Worm (Caenorhabditis elegans) whole organism, L3 larva: ENCODE results near the gene gtf-2F2.
A peak's percentile ranks its signal among the peaks of the same experiment; 100 is the strongest.

Experiments
- ZK546.5 ChIP-seq: sonication (generic microtip); optimal IDR thresholded peaks from 2 replicates; lab custom pipeline; 2017; ENCODE audit warnings: missing biosample characterization, missing genetic modification characterization
- aly-2 ChIP-seq: fragments of 150-350 bp; optimal IDR thresholded peaks from 2 replicates; lab custom pipeline; 2014; ENCODE audit warnings: missing biosample characterization, missing genetic modification characterization
- ama-1 ChIP-seq: fragments of 150-350 bp; optimal IDR thresholded peaks from 2 replicates; lab custom pipeline; 2018
- ceh-28 ChIP-seq: fragments of 150-350 bp; optimal IDR thresholded peaks from 2 replicates; lab custom pipeline; 2014; ENCODE audit warnings: missing biosample characterization, missing genetic modification reagents, missing genetic modification characterization
- ceh-9 ChIP-seq: sonication (generic microtip); optimal IDR thresholded peaks from 2 replicates; lab custom pipeline; 2018; ENCODE audit warnings: missing biosample characterization, missing genetic modification characterization
- daf-12 ChIP-seq: fragments of 150-350 bp; optimal IDR thresholded peaks from 2 replicates; lab custom pipeline; 2014; ENCODE audit warnings: missing biosample characterization, missing genetic modification reagents, missing genetic modification characterization
- egl-27 ChIP-seq: sonication (generic microtip); optimal IDR thresholded peaks from 4 replicates; lab custom pipeline; 2017; ENCODE audit warnings: missing biosample characterization, missing genetic modification reagents, missing genetic modification characterization
- egl-5 ChIP-seq: fragments of 150-350 bp; optimal IDR thresholded peaks from 2 replicates; lab custom pipeline; 2017; ENCODE audit warnings: missing biosample characterization, missing genetic modification reagents, missing genetic modification characterization, inconsistent platforms
- elt-1 ChIP-seq: fragments of 150-350 bp; optimal IDR thresholded peaks from 2 replicates; lab custom pipeline; 2014; ENCODE audit warnings: missing biosample characterization, missing genetic modification characterization
- elt-2 ChIP-seq: sonication (generic microtip); optimal IDR thresholded peaks from 2 replicates; lab custom pipeline; 2016; ENCODE audit warnings: missing genetic modification reagents, mild to moderate bottlenecking, missing genetic modification characterization, missing compliant biosample characterization
- elt-3 ChIP-seq, 3 experiments: fragments of 150-350 bp in 1 of 3; sonication (generic microtip) in 2 of 3; optimal IDR thresholded peaks; 2 replicates in 2 of 3; 4 replicates in 1 of 3; lab custom pipeline; 2014 to 2017; ENCODE audit warnings: missing biosample characterization in 3 of 3, missing genetic modification characterization in 3 of 3
- fkh-10 ChIP-seq: sonication (generic microtip); optimal IDR thresholded peaks from 2 replicates; lab custom pipeline; 2017; ENCODE audit warnings: missing biosample characterization, missing genetic modification reagents, missing genetic modification characterization
- fkh-2 ChIP-seq: fragments of 150-350 bp; optimal IDR thresholded peaks from 2 replicates; lab custom pipeline; 2014; ENCODE audit warnings: missing biosample characterization, missing genetic modification reagents, missing genetic modification characterization
- fos-1 ChIP-seq: fragments of 150-350 bp; optimal IDR thresholded peaks from 2 replicates; lab custom pipeline; 2014; ENCODE audit warnings: missing biosample characterization, missing genetic modification characterization
- hmg-11 ChIP-seq: sonication (generic microtip); optimal IDR thresholded peaks from 2 replicates; lab custom pipeline; 2016; ENCODE audit warnings: missing genetic modification characterization, missing compliant biosample characterization
- jun-1 ChIP-seq: fragments of 150-350 bp; optimal IDR thresholded peaks from 2 replicates; lab custom pipeline; 2014; ENCODE audit warnings: missing biosample characterization, missing genetic modification reagents, missing genetic modification characterization
- lin-15B ChIP-seq: fragments of 150-350 bp; optimal IDR thresholded peaks from 2 replicates; lab custom pipeline; 2014; ENCODE audit warnings: missing biosample characterization, missing genetic modification characterization
- lin-39 ChIP-seq: fragments of 150-350 bp; optimal IDR thresholded peaks from 2 replicates; lab custom pipeline; 2018; ENCODE audit warnings: missing biosample characterization, missing genetic modification reagents, missing genetic modification characterization
- lsy-12 ChIP-seq: sonication (generic microtip); optimal IDR thresholded peaks from 2 replicates; lab custom pipeline; 2016; ENCODE audit warnings: mild to moderate bottlenecking, missing genetic modification characterization, missing compliant biosample characterization
- mdl-1 ChIP-seq: fragments of 150-350 bp; optimal IDR thresholded peaks from 2 replicates; lab custom pipeline; 2014; ENCODE audit warnings: missing biosample characterization, missing genetic modification characterization
- mml-1 ChIP-seq: fragments of 150-350 bp; sonication (generic microtip); optimal IDR thresholded peaks from 3 replicates; lab custom pipeline; 2014; ENCODE audit warnings: missing biosample characterization, missing genetic modification characterization
- nfya-1 ChIP-seq: sonication (generic microtip); optimal IDR thresholded peaks from 2 replicates; lab custom pipeline; 2017; ENCODE audit warnings: missing genetic modification characterization, mild to moderate bottlenecking, missing compliant biosample characterization, antibody characterized with exemption, moderate library complexity; ENCODE audit not compliant: insufficient read depth
- nhr-11 ChIP-seq: fragments of 150-350 bp; optimal IDR thresholded peaks from 2 replicates; lab custom pipeline; 2014; ENCODE audit warnings: missing biosample characterization, missing genetic modification characterization
- nhr-12 ChIP-seq: fragments of 150-350 bp; optimal IDR thresholded peaks from 2 replicates; lab custom pipeline; 2014; ENCODE audit warnings: missing biosample characterization, missing genetic modification characterization
- nhr-23 ChIP-seq: fragments of 150-350 bp; optimal IDR thresholded peaks from 2 replicates; lab custom pipeline; 2014; ENCODE audit warnings: missing biosample characterization, missing genetic modification reagents, missing genetic modification characterization
- nhr-237 ChIP-seq: fragments of 150-350 bp; optimal IDR thresholded peaks from 2 replicates; lab custom pipeline; 2014; ENCODE audit warnings: missing biosample characterization, missing genetic modification characterization
- nhr-25 ChIP-seq: sonication (generic microtip); optimal IDR thresholded peaks from 2 replicates; lab custom pipeline; 2017; ENCODE audit warnings: missing biosample characterization, missing genetic modification characterization
- nhr-28 ChIP-seq: fragments of 150-350 bp; optimal IDR thresholded peaks from 2 replicates; lab custom pipeline; 2014; ENCODE audit warnings: missing biosample characterization, missing genetic modification characterization
- nhr-43 ChIP-seq: sonication (generic microtip); optimal IDR thresholded peaks from 2 replicates; lab custom pipeline; 2016; ENCODE audit warnings: mild to moderate bottlenecking, missing genetic modification characterization, missing compliant biosample characterization; ENCODE audit not compliant: poor library complexity, severe bottlenecking
- nhr-67 ChIP-seq: fragments of 150-350 bp; optimal IDR thresholded peaks from 2 replicates; lab custom pipeline; 2014; ENCODE audit warnings: missing biosample characterization, missing genetic modification characterization
- pha-4 ChIP-seq: fragments of 150-350 bp; optimal IDR thresholded peaks from 2 replicates; lab custom pipeline; 2014; ENCODE audit warnings: missing biosample characterization, missing genetic modification reagents, missing genetic modification characterization
- pqm-1 ChIP-seq: fragments of 150-350 bp; optimal IDR thresholded peaks from 2 replicates; lab custom pipeline; 2017; ENCODE audit warnings: missing biosample characterization, missing genetic modification characterization, inconsistent platforms
- sea-2 ChIP-seq: fragments of 150-350 bp; sonication (generic microtip); optimal IDR thresholded peaks from 4 replicates; lab custom pipeline; 2014; ENCODE audit warnings: missing biosample characterization, missing genetic modification reagents, missing genetic modification characterization
- snpc-4 ChIP-seq: fragments of 150-350 bp; optimal IDR thresholded peaks from 2 replicates; lab custom pipeline; 2014; ENCODE audit warnings: missing biosample characterization, missing genetic modification characterization
- tbx-2 ChIP-seq: sonication (generic microtip); optimal IDR thresholded peaks from 2 replicates; lab custom pipeline; 2016; ENCODE audit warnings: mild to moderate bottlenecking, missing genetic modification characterization, missing compliant biosample characterization
- zag-1 ChIP-seq: fragments of 150-350 bp; optimal IDR thresholded peaks from 2 replicates; lab custom pipeline; 2014; ENCODE audit warnings: missing biosample characterization, missing genetic modification characterization
- ztf-11 ChIP-seq: fragments of 150-350 bp; optimal IDR thresholded peaks from 2 replicates; lab custom pipeline; 2014; ENCODE audit warnings: missing biosample characterization, missing genetic modification characterization

gtf-2F2 gene

DNA sequence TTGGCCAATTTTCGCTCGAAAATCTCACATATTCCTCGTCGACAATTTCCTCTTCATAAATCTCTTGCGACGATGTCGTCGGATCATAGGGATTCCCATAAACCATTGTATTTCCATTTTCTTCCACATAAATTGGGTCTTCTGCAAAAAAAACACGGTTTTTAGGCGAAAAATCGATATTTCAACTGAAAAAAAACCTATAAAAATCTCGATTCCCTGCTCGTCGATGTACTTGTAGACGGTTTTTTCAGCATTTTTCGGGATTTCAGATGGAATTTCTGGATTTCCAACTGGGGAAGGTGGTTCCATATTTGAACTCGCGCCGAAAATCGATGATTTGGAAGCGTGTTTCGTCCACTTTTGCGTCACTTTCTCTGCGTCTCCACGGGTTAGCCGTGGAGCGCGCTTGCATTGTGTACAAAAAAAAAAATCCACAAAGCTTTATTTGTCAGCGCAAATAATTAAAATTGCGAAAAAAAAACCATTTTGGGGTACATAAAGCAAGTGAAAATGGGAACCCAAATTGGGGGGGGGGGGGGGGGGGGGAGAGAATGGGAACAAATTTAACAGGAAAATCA is 26.2 kb upstream of the gtf-2F2 start, which contains the start of gene Y39B6A.43 (continued):
- TF ChIP-seq fkh-2 (peak; percentile 66), nhr-43 (tag; lab: Kevin White, UChicago) (peak; percentile 93), nhr-12 (no peak)
- TF ChIP-seq, all 47 proteins: peak for 37

DNA sequence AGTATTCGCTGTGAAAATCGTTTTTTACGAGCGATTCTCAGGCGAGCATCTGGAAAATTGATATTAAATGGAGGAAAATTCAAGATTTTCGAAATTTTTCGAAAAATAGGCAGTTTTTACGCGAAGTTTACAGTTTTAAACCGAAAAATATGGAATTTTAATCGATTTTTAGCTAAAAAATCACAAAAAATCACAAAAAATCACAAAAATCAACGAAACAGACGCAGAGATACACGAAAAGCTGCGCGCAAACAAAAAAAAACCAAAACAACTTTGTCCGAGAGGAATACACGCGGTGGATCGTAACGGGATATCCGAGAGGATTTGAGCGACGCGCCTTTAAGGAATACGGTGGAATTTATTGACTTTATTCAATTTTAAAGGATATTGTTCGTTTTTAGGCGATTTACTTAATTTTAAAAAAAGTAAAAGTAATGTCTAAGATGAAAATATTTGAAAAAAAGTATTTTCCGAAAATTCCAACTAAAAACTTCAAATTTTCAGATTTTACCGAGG is 24.1 kb upstream of the gtf-2F2 start, which contains the start of gene Y39B6A.42:
Y39B6A.42 (minus strand) TSS at position 51 of the 516 bp plus-strand sequence.
- no peak for TF ChIP-seq fkh-10
- no peak for TF ChIP-seq mml-1
- TF ChIP-seq daf-12, result no peak
- TF ChIP-seq egl-5, result no peak
- TF ChIP-seq elt-2 (tag; lab: Kevin White, UChicago), result no peak
- TF ChIP-seq lin-15B (tag; lab: Kevin White, UChicago), result no peak
- no peak for TF ChIP-seq fos-1 (tag; lab: Kevin White, UChicago)
- TF ChIP-seq snpc-4 (tag; lab: Kevin White, UChicago), result no peak
- no peak for TF ChIP-seq nfya-1 (tag; lab: Kevin White, UChicago)
- TF ChIP-seq egl-27, result no peak
- no peak for TF ChIP-seq pqm-1 (tag; lab: Kevin White, UChicago)
- TF ChIP-seq nhr-237 (tag; lab: Kevin White, UChicago), result no peak
- no peak for TF ChIP-seq lsy-12 (tag; lab: Kevin White, UChicago)
- TF ChIP-seq elt-1 (tag; lab: Kevin White, UChicago), result no peak
- no peak for TF ChIP-seq ZK546.5 (tag; lab: Kevin White, UChicago)

DNA sequence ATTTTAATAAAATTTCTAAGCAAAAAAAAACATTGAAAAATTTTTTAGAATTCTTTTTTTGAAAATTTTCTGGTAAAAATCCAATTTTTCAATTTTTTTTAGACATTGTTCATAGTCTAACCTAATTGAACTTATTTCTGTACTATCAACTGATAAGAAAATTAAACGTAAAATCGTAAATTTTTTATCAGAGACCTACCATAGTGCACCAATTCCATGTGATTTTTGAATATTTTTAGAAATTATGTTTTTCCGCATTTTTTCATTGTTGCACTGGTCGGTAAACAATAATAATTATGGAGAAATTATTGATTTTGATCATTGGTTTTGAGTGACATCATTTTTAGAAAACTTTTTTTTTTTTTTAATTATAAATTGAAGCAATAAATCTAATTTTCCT is 17.2 kb upstream of the gtf-2F2 start:
- no peak for TF ChIP-seq ztf-11
- TF ChIP-seq nhr-28 (tag; lab: Kevin White, UChicago), result no peak
- TF ChIP-seq ceh-9 (tag; lab: Kevin White, UChicago), result no peak
- TF ChIP-seq pqm-1 (tag; lab: Kevin White, UChicago), result peak; percentile 10
- no peak for TF ChIP-seq zag-1 (tag; lab: Kevin White, UChicago)
- TF ChIP-seq mml-1, result no peak
- TF ChIP-seq pha-4 (tag; lab: Kevin White, UChicago), result peak; percentile 21
- no peak for TF ChIP-seq daf-12
- no peak for TF ChIP-seq nhr-11 (tag; lab: Kevin White, UChicago)
- no peak for TF ChIP-seq nhr-25 (tag; lab: Kevin White, UChicago)
- no peak for TF ChIP-seq nhr-67 (tag; lab: Kevin White, UChicago)
- no peak for TF ChIP-seq ama-1
- no peak for TF ChIP-seq aly-2 (tag; lab: Kevin White, UChicago)
- peak; percentile 57 for TF ChIP-seq elt-2 (tag; lab: Kevin White, UChicago)
- TF ChIP-seq hmg-11 (tag; lab: Kevin White, UChicago), result no peak
- no peak for TF ChIP-seq lin-39 (tag; lab: Kevin White, UChicago)
- TF ChIP-seq nhr-237 (tag; lab: Kevin White, UChicago), result no peak
- TF ChIP-seq elt-1 (tag; lab: Kevin White, UChicago), result no peak
- TF ChIP-seq nfya-1 (tag; lab: Kevin White, UChicago), result no peak
- TF ChIP-seq nhr-23 (tag; lab: Kevin White, UChicago), result no peak
- no peak for TF ChIP-seq lsy-12 (tag; lab: Kevin White, UChicago)

DNA sequence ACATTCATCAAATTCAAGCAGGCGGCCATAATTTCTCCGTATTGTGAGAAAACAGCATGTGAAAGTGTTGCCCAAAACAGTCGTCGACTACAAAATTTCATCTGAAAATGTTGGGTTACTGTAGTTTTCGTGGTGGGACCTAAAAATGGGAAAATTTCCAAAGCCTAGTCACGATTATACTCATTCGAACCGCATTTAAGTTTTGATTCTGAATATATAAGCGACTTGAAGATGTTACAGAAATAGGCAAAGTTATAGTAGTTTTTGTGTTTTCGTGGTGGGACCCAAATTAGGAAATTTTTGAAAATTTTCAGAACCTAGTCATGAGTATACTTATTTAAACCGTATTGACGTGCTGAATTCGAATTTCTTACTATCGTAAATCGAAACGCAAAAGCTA is 15.9 kb upstream of the gtf-2F2 start, which contains the start of gene Y39B6A.41:
Y39B6A.41 (minus strand) TSS at position 101 of the 400 bp plus-strand sequence.
- TF ChIP-seq nhr-11 (tag; lab: Kevin White, UChicago) (no peak), egl-5 (no peak), nfya-1 (tag; lab: Kevin White, UChicago) (no peak), egl-27 (no peak), ceh-28 (tag; lab: Kevin White, UChicago) (no peak), ceh-9 (tag; lab: Kevin White, UChicago) (no peak), nhr-23 (tag; lab: Kevin White, UChicago) (no peak), tbx-2 (tag; lab: Kevin White, UChicago) (no peak), elt-3 (tag; optimal IDR thresholded peaks at IDR 0.05; lab: Kevin White, UChicago) (no peak), lsy-12 (tag; lab: Kevin White, UChicago) (no peak), nhr-28 (tag; lab: Kevin White, UChicago) (no peak), mdl-1 (tag; lab: Kevin White, UChicago) (no peak), fos-1 (tag; lab: Kevin White, UChicago) (no peak), sea-2 (no peak), elt-1 (tag; lab: Kevin White, UChicago) (no peak), jun-1 (tag; lab: Kevin White, UChicago) (no peak), nhr-12 (no peak)
